Fruit fly (Drosophila melanogaster) whole organism, embryonic: ENCODE measurements around the gene CG34417.

ENCODE experiments used
- Ada2b ChIP-seq: fragments of 200-800 bp; sonication (Bioruptor generic); IDR thresholded peaks from 2 replicates; pipeline ENCODE4 v1.3.6; 2022; ENCODE audit warnings: missing biosample characterization, missing genetic modification characterization
- Atf3 ChIP-seq: fragments of 200-800 bp; sonication (Bioruptor generic); optimal IDR thresholded peaks from 3 replicates; lab custom pipeline; 2016; ENCODE audit warnings: missing biosample characterization, missing genetic modification characterization
- CG13894 ChIP-seq: fragments of 200-800 bp; sonication (Bioruptor generic); optimal IDR thresholded peaks from 3 replicates; lab custom pipeline; 2018; ENCODE audit warnings: missing biosample characterization, mild to moderate bottlenecking, missing genetic modification characterization, moderate library complexity
- CG14667 ChIP-seq: fragments of 200-800 bp; sonication (Bioruptor generic); IDR thresholded peaks from 2 replicates; pipeline ENCODE4 v1.3.6; 2022; ENCODE audit warnings: missing biosample characterization, missing genetic modification characterization
- CG14710 ChIP-seq: fragments of 200-800 bp; sonication (Bioruptor generic); optimal IDR thresholded peaks from 3 replicates; lab custom pipeline; 2019; ENCODE audit warnings: missing biosample characterization, mild to moderate bottlenecking, missing genetic modification characterization, moderate library complexity
- CG17359 ChIP-seq: fragments of 200-800 bp; sonication (Bioruptor generic); optimal IDR thresholded peaks from 3 replicates; lab custom pipeline; 2018; ENCODE audit warnings: missing biosample characterization, mild to moderate bottlenecking, missing genetic modification characterization, moderate library complexity
- CG2678 ChIP-seq: fragments of 200-800 bp; sonication (Bioruptor generic); optimal IDR thresholded peaks from 3 replicates; lab custom pipeline; 2019; ENCODE audit warnings: missing biosample characterization, mild to moderate bottlenecking, missing genetic modification characterization, moderate library complexity
- CG32532 ChIP-seq: fragments of 200-800 bp; sonication (Bioruptor generic); IDR thresholded peaks from 2 replicates; pipeline ENCODE4 v1.3.6; 2022; ENCODE audit warnings: missing biosample characterization, missing genetic modification characterization
- CG3281 ChIP-seq: fragments of 200-800 bp; sonication (Bioruptor generic); optimal IDR thresholded peaks from 3 replicates; lab custom pipeline; 2017; ENCODE audit warnings: missing biosample characterization, mild to moderate bottlenecking, missing genetic modification characterization
- CG34422 ChIP-seq: fragments of 200-800 bp; sonication (Bioruptor generic); IDR thresholded peaks from 3 replicates; pipeline ENCODE4 v1.3.6; 2022; ENCODE audit warnings: missing biosample characterization, missing genetic modification characterization
- CG3726 ChIP-seq: fragments of 200-800 bp; sonication (Bioruptor generic); IDR thresholded peaks from 3 replicates; pipeline ENCODE4, ENCODE4 v1.3.6; 2022; ENCODE audit warnings: missing biosample characterization, missing genetic modification characterization
- CG4730 ChIP-seq: fragments of 200-800 bp; sonication (Bioruptor generic); IDR thresholded peaks from 2 replicates; pipeline ENCODE4 v1.3.6; 2022; ENCODE audit warnings: missing biosample characterization, missing genetic modification characterization
- CG7745 ChIP-seq: fragments of 200-800 bp; sonication (Bioruptor generic); optimal IDR thresholded peaks from 2 replicates; lab custom pipeline; 2018; ENCODE audit warnings: missing biosample characterization, mild to moderate bottlenecking, missing genetic modification characterization, moderate library complexity
- CG9215 ChIP-seq: fragments of 200-800 bp; sonication (Bioruptor generic); IDR thresholded peaks from 2 replicates; pipeline ENCODE4 v1.3.6; 2022; ENCODE audit warnings: missing biosample characterization, missing genetic modification characterization
- Dek ChIP-seq: fragments of 200-800 bp; sonication (Bioruptor generic); optimal IDR thresholded peaks from 3 replicates; lab custom pipeline; 2019; ENCODE audit warnings: missing biosample characterization, mild to moderate bottlenecking, missing genetic modification characterization, moderate library complexity
- Doc3 ChIP-seq: fragments of 200-800 bp; sonication (Bioruptor generic); IDR thresholded peaks from 3 replicates; pipeline ENCODE4 v1.3.6; 2022; ENCODE audit warnings: missing biosample characterization, missing genetic modification characterization; ENCODE audit not compliant: partially characterized antibody
- E2f1 ChIP-seq: fragments of 200-800 bp; sonication (Bioruptor generic); IDR thresholded peaks from 2 replicates; pipeline ENCODE4 v1.3.6; 2022; ENCODE audit warnings: missing biosample characterization, missing genetic modification characterization
- E2f2 ChIP-seq: fragments of 200-800 bp; sonication (Bioruptor generic); IDR thresholded peaks from 2 replicates; pipeline ENCODE4 v1.3.6; 2022; ENCODE audit warnings: missing biosample characterization, missing genetic modification characterization
- ERR ChIP-seq: fragments of 200-800 bp; sonication (Bioruptor generic); optimal IDR thresholded peaks from 2 replicates; lab custom pipeline; 2016; ENCODE audit warnings: missing biosample characterization, missing genetic modification characterization
- Gsc ChIP-seq: fragments of 200-800 bp; sonication (Bioruptor generic); IDR thresholded peaks from 2 replicates; pipeline ENCODE4 v1.3.6; 2022; ENCODE audit warnings: missing biosample characterization, missing genetic modification characterization
- Hmx ChIP-seq: fragments of 200-800 bp; sonication (Bioruptor generic); optimal IDR thresholded peaks from 2 replicates; lab custom pipeline; 2016; ENCODE audit warnings: missing biosample characterization, missing genetic modification characterization
- Hsf ChIP-seq: fragments of 200-800 bp; sonication (Bioruptor generic); optimal IDR thresholded peaks from 3 replicates; lab custom pipeline; 2016; ENCODE audit warnings: missing biosample characterization, missing genetic modification characterization
- Jarid2 ChIP-seq: fragments of 200-800 bp; sonication (Bioruptor generic); optimal IDR thresholded peaks from 3 replicates; lab custom pipeline; 2017; ENCODE audit warnings: mild to moderate bottlenecking, missing biosample characterization, missing genetic modification reagents, missing genetic modification characterization
- Mrtf ChIP-seq: fragments of 200-800 bp; sonication (Bioruptor generic); IDR thresholded peaks from 3 replicates; pipeline ENCODE4 v1.3.6; 2022; ENCODE audit warnings: missing biosample characterization, missing genetic modification characterization
- NFAT ChIP-seq: fragments of 200-800 bp; sonication (Bioruptor generic); IDR thresholded peaks from 2 replicates; pipeline ENCODE4 v1.3.6; 2022; ENCODE audit warnings: missing biosample characterization, missing genetic modification characterization
- Six4 ChIP-seq: fragments of 200-800 bp; sonication (Bioruptor generic); optimal IDR thresholded peaks from 2 replicates; lab custom pipeline; 2016; ENCODE audit warnings: missing biosample characterization, missing genetic modification characterization
- Trl ChIP-seq, 3 experiments: fragments of >200 bp in 2 of 3; fragments of 200-800 bp in 1 of 3; sonication (Bioruptor generic) in 1 of 3; optimal IDR thresholded peaks; 2 replicates in 1 of 3; 3 replicates in 2 of 3; lab custom pipeline; 2016 to 2017; ENCODE audit warnings: missing biosample characterization in 1 of 3, missing genetic modification characterization in 1 of 3
- cad ChIP-seq: fragments of >200 bp; optimal IDR thresholded peaks from 2 replicates; lab custom pipeline; 2017; ENCODE audit warnings: missing biosample characterization, missing genetic modification characterization
- cas ChIP-seq: fragments of 200-800 bp; sonication (Bioruptor generic); IDR thresholded peaks from 2 replicates; pipeline ENCODE4 v1.3.6; 2022; ENCODE audit warnings: missing biosample characterization, missing genetic modification characterization
- chm ChIP-seq: fragments of 200-800 bp; sonication (Bioruptor generic); IDR thresholded peaks from 2 replicates; pipeline ENCODE4 v1.3.6; 2022; ENCODE audit warnings: missing biosample characterization, missing genetic modification characterization
- chn ChIP-seq: fragments of 200-800 bp; sonication (Bioruptor generic); optimal IDR thresholded peaks from 2 replicates; lab custom pipeline; 2016; ENCODE audit warnings: missing biosample characterization, missing genetic modification characterization
- disco-r ChIP-seq: fragments of 200-800 bp; sonication (Bioruptor generic); optimal IDR thresholded peaks from 2 replicates; lab custom pipeline; 2016; ENCODE audit warnings: missing biosample characterization, missing genetic modification characterization
- eve ChIP-seq, 2 experiments: fragments of >200 bp; optimal IDR thresholded peaks; 2 replicates each; lab custom pipeline; 2017; ENCODE audit warnings: missing biosample characterization in 2 of 2, missing genetic modification characterization in 2 of 2
- ewg ChIP-seq: fragments of 200-800 bp; sonication (Bioruptor generic); optimal IDR thresholded peaks from 3 replicates; lab custom pipeline; 2017; ENCODE audit warnings: mild to moderate bottlenecking, missing biosample characterization, missing genetic modification reagents, missing genetic modification characterization
- gfzf ChIP-seq: fragments of 200-800 bp; sonication (Bioruptor generic); optimal IDR thresholded peaks from 2 replicates; lab custom pipeline; 2016; ENCODE audit warnings: missing biosample characterization, mild to moderate bottlenecking, missing genetic modification characterization, moderate library complexity
- gro ChIP-seq: fragments of 200-800 bp; sonication (Bioruptor generic); optimal IDR thresholded peaks from 2 replicates; lab custom pipeline; 2016; ENCODE audit warnings: missing biosample characterization, missing genetic modification characterization
- jumu ChIP-seq: fragments of 200-800 bp; sonication (Bioruptor generic); optimal IDR thresholded peaks from 3 replicates; lab custom pipeline; 2016; ENCODE audit warnings: missing biosample characterization, missing genetic modification characterization
- kay ChIP-seq: fragments of 200-800 bp; sonication (Bioruptor generic); optimal IDR thresholded peaks from 2 replicates; lab custom pipeline; 2016; ENCODE audit warnings: missing biosample characterization, missing genetic modification characterization
- lbe ChIP-seq: fragments of 200-800 bp; sonication (Bioruptor generic); optimal IDR thresholded peaks from 2 replicates; lab custom pipeline; 2016; ENCODE audit warnings: missing biosample characterization, mild to moderate bottlenecking, missing genetic modification characterization
- lilli ChIP-seq: fragments of 200-800 bp; sonication (Bioruptor generic); optimal IDR thresholded peaks from 3 replicates; lab custom pipeline; 2016; ENCODE audit warnings: missing biosample characterization, missing genetic modification characterization
- luna ChIP-seq: fragments of 200-800 bp; sonication (Bioruptor generic); optimal IDR thresholded peaks from 2 replicates; lab custom pipeline; 2016; ENCODE audit warnings: missing biosample characterization, missing genetic modification characterization
- mam ChIP-seq: fragments of 200-800 bp; sonication (Bioruptor generic); optimal IDR thresholded peaks from 3 replicates; lab custom pipeline; 2016; ENCODE audit warnings: missing biosample characterization, missing genetic modification characterization
- nom ChIP-seq: fragments of 200-800 bp; sonication (Bioruptor generic); optimal IDR thresholded peaks from 2 replicates; lab custom pipeline; 2017; ENCODE audit warnings: missing biosample characterization, missing genetic modification characterization, mild to moderate bottlenecking, moderate library complexity, missing genetic modification reagents
- pho ChIP-seq: fragments of 200-800 bp; sonication (Bioruptor generic); optimal IDR thresholded peaks from 2 replicates; lab custom pipeline; 2016; ENCODE audit warnings: missing biosample characterization, missing genetic modification characterization
- pita ChIP-seq: fragments of 200-800 bp; sonication (Bioruptor generic); optimal IDR thresholded peaks from 2 replicates; lab custom pipeline; 2017; ENCODE audit warnings: missing biosample characterization, mild to moderate bottlenecking, missing genetic modification characterization
- pnt ChIP-seq: fragments of 200-800 bp; sonication (Bioruptor generic); optimal IDR thresholded peaks from 3 replicates; lab custom pipeline; 2016; ENCODE audit warnings: missing biosample characterization, missing genetic modification characterization
- sim ChIP-seq: fragments of 200-800 bp; sonication (Bioruptor generic); IDR thresholded peaks from 2 replicates; pipeline ENCODE4 v1.3.6; 2022; ENCODE audit warnings: missing biosample characterization, missing genetic modification characterization
- sqz ChIP-seq: fragments of 200-800 bp; sonication (Bioruptor generic); optimal IDR thresholded peaks from 3 replicates; lab custom pipeline; 2018; ENCODE audit warnings: missing biosample characterization, mild to moderate bottlenecking, missing genetic modification characterization
- stc ChIP-seq: fragments of 200-800 bp; sonication (Bioruptor generic); IDR thresholded peaks from 2 replicates; pipeline ENCODE4 v1.3.6; 2022; ENCODE audit warnings: missing biosample characterization, missing genetic modification characterization
- tin ChIP-seq: fragments of 200-800 bp; sonication (Bioruptor generic); optimal IDR thresholded peaks from 3 replicates; lab custom pipeline; 2016; ENCODE audit warnings: missing biosample characterization, missing genetic modification characterization
- tna ChIP-seq: fragments of 200-800 bp; sonication (Bioruptor generic); IDR thresholded peaks from 2 replicates; pipeline ENCODE4 v1.3.6; 2022; ENCODE audit warnings: missing biosample characterization, missing genetic modification characterization; ENCODE audit not compliant: partially characterized antibody
- vvl ChIP-seq: fragments of 200-800 bp; sonication (Bioruptor generic); IDR thresholded peaks from 2 replicates; pipeline ENCODE4 v1.3.6; 2022; ENCODE audit warnings: missing biosample characterization, missing genetic modification characterization
- zen ChIP-seq: fragments of 200-800 bp; sonication (Bioruptor generic); optimal IDR thresholded peaks from 3 replicates; lab custom pipeline; 2018; ENCODE audit warnings: missing biosample characterization, mild to moderate bottlenecking, missing genetic modification characterization, moderate library complexity

Gene CG34417

DNA sequence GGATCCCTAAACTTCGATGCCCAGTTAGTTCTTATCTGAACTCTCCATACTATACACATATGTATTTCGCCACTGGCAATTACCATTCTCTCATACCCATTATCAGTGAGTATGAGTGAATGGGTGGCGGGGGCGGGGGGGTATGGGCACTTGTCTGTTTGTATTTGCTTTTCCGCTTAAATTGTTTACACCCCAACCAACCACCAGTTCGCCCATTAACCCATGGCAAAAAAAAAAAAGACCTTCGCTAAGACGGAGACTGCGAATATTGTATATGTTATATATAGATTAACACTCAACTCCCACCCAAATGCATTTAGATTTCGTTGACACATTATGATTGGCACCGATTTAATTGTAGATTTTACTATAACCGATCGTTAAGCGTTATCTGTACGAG, 51.5 kb downstream of the CG34417 start (continued):
- no peak for TF ChIP-seq sim
- TF ChIP-seq CG14667 (GFP tag; lab: Robert Waterston, UW): no peak
- TF ChIP-seq pnt: no peak
- no peak for TF ChIP-seq pita (GFP tag; lab: Kevin White, UChicago)
- no peak for TF ChIP-seq cad
- TF ChIP-seq Ada2b: 0 out of 2 replicates have a peak, but pooled peaks have one; percentile 7
- no peak for TF ChIP-seq pho (GFP tag; lab: Kevin White, UChicago)
- no peak for TF ChIP-seq Trl (optimal IDR thresholded peaks at IDR 0.05; lab: Kevin White, UChicago)
- TF ChIP-seq Trl (GFP tag; optimal IDR thresholded peaks at IDR 0.05; lab: Kevin White, UChicago): no peak
- no peak for TF ChIP-seq Gsc (GFP tag; lab: Robert Waterston, UW)
- no peak for TF ChIP-seq jumu (GFP tag; lab: Kevin White, UChicago)
- TF ChIP-seq Jarid2 (GFP tag; lab: Kevin White, UChicago): no peak
- TF ChIP-seq CG7745 (tag; lab: Kevin White, UChicago): no peak
- TF ChIP-seq gro (GFP tag; lab: Kevin White, UChicago): no peak
- TF ChIP-seq chn: no peak
- TF ChIP-seq disco-r (GFP tag; lab: Kevin White, UChicago): no peak
- TF ChIP-seq lilli (GFP tag; lab: Kevin White, UChicago): peak; percentile 1
- no peak for TF ChIP-seq Six4 (GFP tag; lab: Kevin White, UChicago)
- no peak for TF ChIP-seq Doc3 (GFP tag; lab: Robert Waterston, UW)
- no peak for TF ChIP-seq CG3726 (GFP tag; lab: Robert Waterston, UW)
- no peak for TF ChIP-seq Mrtf (GFP tag; lab: Robert Waterston, UW)
- no peak for TF ChIP-seq CG4730 (GFP tag; lab: Robert Waterston, UW)
- TF ChIP-seq Dek (tag; lab: Kevin White, UChicago): peak; percentile 37
- TF ChIP-seq gfzf (GFP tag; lab: Kevin White, UChicago): no peak
- no peak for TF ChIP-seq NFAT
- TF ChIP-seq CG34422 (GFP tag; lab: Robert Waterston, UW): no peak
- peak; percentile 22 for TF ChIP-seq CG17359 (tag; lab: Kevin White, UChicago)
- peak; percentile 10 for TF ChIP-seq sqz (GFP tag; lab: Kevin White, UChicago)
- peak; percentile 29 for TF ChIP-seq CG32532
- TF ChIP-seq cas (GFP tag; lab: Robert Waterston, UW): no peak
- 0 out of 2 replicates have a peak, but pooled peaks have one; percentile 9 for TF ChIP-seq vvl
- no peak for TF ChIP-seq tna (GFP tag; lab: Robert Waterston, UW)
- TF ChIP-seq stc: no peak
- TF ChIP-seq Hmx: no peak
- no peak for TF ChIP-seq chm (GFP tag; lab: Robert Waterston, UW)
- no peak for TF ChIP-seq lbe
- TF ChIP-seq CG14710 (tag; lab: Kevin White, UChicago): no peak
- peak; percentile 62 for TF ChIP-seq CG3281
- no peak for TF ChIP-seq tin (GFP tag; lab: Kevin White, UChicago)
- no peak for TF ChIP-seq eve (GFP tag; optimal IDR thresholded peaks at IDR 0.05; lab: Kevin White, UChicago)
- TF ChIP-seq E2f2: no peak
- TF ChIP-seq luna (GFP tag; lab: Kevin White, UChicago): no peak
- TF ChIP-seq ewg (GFP tag; lab: Kevin White, UChicago): no peak
- peak; percentile 52 for TF ChIP-seq nom (GFP tag; lab: Kevin White, UChicago)
- TF ChIP-seq Hsf (GFP tag; lab: Kevin White, UChicago): no peak
- TF ChIP-seq mam (GFP tag; lab: Kevin White, UChicago): no peak
- peak; percentile 14 for TF ChIP-seq CG13894 (tag; lab: Kevin White, UChicago)
- TF ChIP-seq E2f1 (GFP tag; lab: Robert Waterston, UW): no peak
- no peak for TF ChIP-seq ERR (GFP tag; lab: Kevin White, UChicago)
- TF ChIP-seq CG2678: peak; percentile 45
- no peak for TF ChIP-seq CG9215 (GFP tag; lab: Robert Waterston, UW)
- TF ChIP-seq Atf3 (GFP tag; lab: Kevin White, UChicago): no peak
- TF ChIP-seq kay (GFP tag; lab: Kevin White, UChicago): no peak
- TF ChIP-seq zen (tag; lab: Kevin White, UChicago): no peak
